Worm (Caenorhabditis elegans): ENCODE measurements around the gene spk-1.
A peak's percentile ranks its signal among the peaks of the same experiment; 100 is the strongest.

The spk-1 gene

DNA sequence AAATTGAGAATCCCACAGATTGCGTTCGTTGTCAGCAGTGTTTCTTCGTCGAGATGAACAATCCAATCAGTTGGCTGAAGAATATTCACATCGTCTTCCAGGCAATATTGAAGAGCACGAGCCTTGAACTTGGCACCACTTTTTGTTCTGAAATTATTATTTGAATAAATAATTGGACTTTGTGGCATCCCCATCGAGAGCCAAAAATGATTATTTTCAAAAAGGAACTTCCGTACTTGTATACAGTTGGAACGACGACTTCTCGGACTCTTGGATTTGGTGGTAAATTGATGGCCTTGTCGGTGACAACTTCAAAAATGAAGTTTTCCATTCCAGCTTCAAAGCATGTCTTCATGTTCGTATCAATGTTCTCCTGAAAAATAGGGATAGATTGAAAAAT lies 15.6 kb downstream of the spk-1 start:
- TF ChIP-seq aptf-2 (GFP tag; conservative IDR thresholded peaks at IDR 0.05): no peak
- TF ChIP-seq ZK185.1 (tag; optimal IDR thresholded peaks at IDR 0.05; ENCODE audit: poor library complexity, severe bottlenecking): no peak
- no peak for TF ChIP-seq lag-1 (GFP tag; IDR thresholded peaks at IDR 0.05)
- TF ChIP-seq F37B4.10 (GFP tag; IDR thresholded peaks at IDR 0.05): no peak
- no peak for TF ChIP-seq xnd-1 (tag; optimal IDR thresholded peaks at IDR 0.05)
- TF ChIP-seq him-1 (tag; optimal IDR thresholded peaks at IDR 0.05): no peak
- no peak for TF ChIP-seq attf-5 (GFP tag; optimal IDR thresholded peaks at IDR 0.05)
- TF ChIP-seq nhr-80 (tag; optimal IDR thresholded peaks at IDR 0.05): no peak
- no peak for TF ChIP-seq somi-1 (GFP tag; optimal IDR thresholded peaks at IDR 0.05)
- TF ChIP-seq efl-1 (GFP tag; optimal IDR thresholded peaks at IDR 0.05): no peak
- no peak for TF ChIP-seq egrh-3 (GFP tag; IDR thresholded peaks at IDR 0.05)
- TF ChIP-seq madf-6 (GFP tag; IDR thresholded peaks at IDR 0.05): no peak
- TF ChIP-seq gei-17 (GFP tag; optimal IDR thresholded peaks at IDR 0.05): no peak
- no peak for TF ChIP-seq ceh-58 (GFP tag; IDR thresholded peaks at IDR 0.05)

DNA sequence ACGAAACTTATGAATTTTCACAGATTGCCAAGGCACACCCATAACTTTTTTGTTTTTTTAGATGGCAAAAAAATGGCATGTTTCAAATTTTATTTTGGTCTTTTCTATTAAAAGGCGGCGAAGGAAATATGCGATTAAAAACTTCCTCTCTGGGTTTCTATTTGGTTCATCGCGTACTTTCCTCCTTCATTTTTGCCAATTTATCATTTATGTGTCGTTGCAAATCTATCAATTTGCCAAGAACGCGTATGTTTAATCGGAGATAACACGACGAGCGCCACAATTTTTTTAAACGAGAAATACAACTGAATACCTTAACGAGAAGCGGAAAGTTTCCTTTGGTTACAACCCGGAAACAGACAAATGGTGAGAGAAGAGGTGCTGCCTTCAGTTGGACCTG lies 16.1 kb downstream of the spk-1 start:
- no peak for TF ChIP-seq B0019.2 (GFP tag; conservative IDR thresholded peaks at IDR 0.05)
- TF ChIP-seq tbp1 (GFP tag; optimal IDR thresholded peaks at IDR 0.05): no peak
- peak; percentile 76 for TF ChIP-seq nhr-80 (tag; optimal IDR thresholded peaks at IDR 0.05)

DNA sequence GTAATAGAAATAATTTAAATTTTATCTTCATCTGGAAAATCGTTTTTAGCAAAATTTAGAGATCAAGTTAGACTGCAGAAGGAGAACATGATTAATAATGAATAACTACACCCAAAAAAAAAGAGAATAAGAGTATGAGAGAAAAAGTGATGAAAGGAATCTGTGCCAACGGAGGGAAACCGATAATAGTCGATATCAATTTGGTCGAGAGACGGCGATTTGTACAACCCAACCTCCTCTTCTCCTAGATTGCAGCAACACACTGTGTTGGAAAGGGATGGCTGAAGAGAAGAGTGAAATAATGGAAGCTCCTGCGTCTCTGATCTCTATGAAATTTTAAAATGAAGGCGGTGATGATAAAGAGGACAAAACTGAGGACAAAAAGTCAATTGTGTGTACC lies 18.1 kb downstream of the spk-1 start:
- no peak for TF ChIP-seq mes-4 (tag; optimal IDR thresholded peaks at IDR 0.05)
- peak; percentile 34 for TF ChIP-seq attf-5 (GFP tag; optimal IDR thresholded peaks at IDR 0.05)
- TF ChIP-seq dox-1 (GFP tag; IDR thresholded peaks at IDR 0.05): 0 out of 2 replicates have a peak, but pooled peaks have one; percentile 40
- 0 out of 2 replicates have a peak, but pooled peaks have one; percentile 24 for TF ChIP-seq nfyb-1 (GFP tag; IDR thresholded peaks at IDR 0.05)
- TF ChIP-seq ets-4 (GFP tag; optimal IDR thresholded peaks at IDR 0.05): peak; percentile 30
- peak; percentile 96 for TF ChIP-seq nhr-80 (tag; optimal IDR thresholded peaks at IDR 0.05)
- no peak for TF ChIP-seq ztf-22 (GFP tag; optimal IDR thresholded peaks at IDR 0.05)

ce11 chrIII:9476564-9476963 lies 20.2 kb downstream of the spk-1 start:
- TF ChIP-seq nhr-80 (tag; optimal IDR thresholded peaks at IDR 0.05) (peak; percentile 53), ZK185.1 (tag; optimal IDR thresholded peaks at IDR 0.05; ENCODE audit: poor library complexity, severe bottlenecking) (no peak)

DNA sequence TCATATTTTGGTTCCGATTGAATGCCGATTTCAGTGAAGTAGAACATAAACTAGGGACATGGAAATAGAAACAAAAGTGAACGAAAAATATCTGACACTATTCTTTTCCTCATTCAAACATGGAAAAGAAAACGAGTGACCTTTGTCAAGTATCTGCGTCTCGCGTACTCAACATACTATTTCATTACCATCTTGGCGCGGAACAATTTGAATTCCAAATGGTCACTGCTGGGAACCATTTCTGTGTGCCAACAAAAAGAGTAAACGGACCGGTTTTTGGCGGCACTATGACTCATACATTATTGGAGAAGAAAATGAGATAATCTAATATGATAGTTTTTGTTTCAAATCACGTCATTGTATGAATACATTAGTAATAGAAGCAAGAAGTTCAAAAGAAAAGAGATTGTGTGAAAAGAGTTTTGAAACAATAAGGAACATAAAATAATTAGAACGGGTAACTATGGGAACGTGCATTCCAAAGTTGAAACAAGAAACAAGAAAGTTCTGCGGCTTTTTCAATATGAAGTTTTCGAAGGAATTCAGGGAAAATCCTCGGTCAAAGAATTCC lies 26.1 kb downstream of the spk-1 start:
- TF ChIP-seq ceh-91 (GFP tag; IDR thresholded peaks at IDR 0.05) (no peak), fkh-3 (tag; optimal IDR thresholded peaks at IDR 0.05) (no peak), lsl-1 (GFP tag; optimal IDR thresholded peaks at IDR 0.05) (no peak), Y56A3A.18 (GFP tag; IDR thresholded peaks at IDR 0.05) (no peak), lsy-27 (tag; optimal IDR thresholded peaks at IDR 0.05; ENCODE audit: borderline replicate concordance, insufficient read depth) (no peak), nhr-80 (tag; optimal IDR thresholded peaks at IDR 0.05) (no peak), ccch-3 (GFP tag; optimal IDR thresholded peaks at IDR 0.05) (no peak), gei-17 (GFP tag; optimal IDR thresholded peaks at IDR 0.05) (no peak), ama-1 (optimal IDR thresholded peaks at IDR 0.05) (no peak), ama-1 (GFP tag; optimal IDR thresholded peaks at IDR 0.05) (no peak), F49E8.2 (tag; optimal IDR thresholded peaks at IDR 0.05; ENCODE audit: insufficient read depth) (no peak), die-1 (tag; optimal IDR thresholded peaks at IDR 0.05) (no peak), xnd-1 (tag; optimal IDR thresholded peaks at IDR 0.05) (no peak), Y79H2A.3 (GFP tag; conservative IDR thresholded peaks at IDR 0.05) (no peak), mxl-1 (tag; optimal IDR thresholded peaks at IDR 0.05) (no peak), F55B11.4 (tag; optimal IDR thresholded peaks at IDR 0.05; ENCODE audit: borderline replicate concordance, insufficient read depth) (no peak), lin-40 (tag; optimal IDR thresholded peaks at IDR 0.05) (no peak), zim-3 (tag; optimal IDR thresholded peaks at IDR 0.05) (no peak), dox-1 (GFP tag; IDR thresholded peaks at IDR 0.05) (no peak), ceh-58 (GFP tag; IDR thresholded peaks at IDR 0.05) (no peak)
